Worm (Caenorhabditis elegans) whole organism, young adult: ENCODE data around the gene abhd-14.

Source experiments
- F22D6.2 ChIP-seq: sonication (generic microtip); optimal IDR thresholded peaks from 2 replicates; lab custom pipeline; 2016; ENCODE audit warnings: mild to moderate bottlenecking, missing genetic modification characterization, missing compliant biosample characterization
- F23B12.7 ChIP-seq: sonication (generic microtip); optimal IDR thresholded peaks from 2 replicates; lab custom pipeline; 2017; ENCODE audit warnings: missing genetic modification characterization, mild to moderate bottlenecking, missing compliant biosample characterization, antibody characterized with exemption, moderate library complexity; ENCODE audit not compliant: insufficient read depth
- dpl-1 ChIP-seq: fragments of 150-350 bp; optimal IDR thresholded peaks from 2 replicates; lab custom pipeline; 2014; ENCODE audit warnings: missing biosample characterization, missing genetic modification reagents, missing genetic modification characterization
- him-1 ChIP-seq: sonication (generic microtip); optimal IDR thresholded peaks from 2 replicates; lab custom pipeline; 2016; ENCODE audit warnings: missing genotype, missing genetic modification reagents, missing genetic modification characterization, missing compliant biosample characterization
- hlh-12 ChIP-seq: sonication (generic microtip); optimal IDR thresholded peaks from 2 replicates; lab custom pipeline; 2016; ENCODE audit warnings: missing genetic modification characterization, missing compliant biosample characterization
- hrde-1 ChIP-seq: sonication (generic microtip); optimal IDR thresholded peaks from 2 replicates; lab custom pipeline; 2016; ENCODE audit warnings: missing genetic modification characterization, mild to moderate bottlenecking, missing compliant biosample characterization, moderate library complexity, missing genotype, missing genetic modification reagents, borderline replicate concordance
- madf-6 ChIP-seq: fragments of 200-800 bp; sonication (Bioruptor generic); IDR thresholded peaks from 2 replicates; pipeline ENCODE4 v1.3.6; 2022; ENCODE audit warnings: missing genetic modification reagents, missing genetic modification characterization, missing compliant biosample characterization
- mel-28 ChIP-seq: sonication (generic microtip); optimal IDR thresholded peaks from 2 replicates; lab custom pipeline; 2016; ENCODE audit warnings: borderline replicate concordance, mild to moderate bottlenecking, missing genetic modification characterization, missing compliant biosample characterization
- mes-4 ChIP-seq: sonication (generic microtip); optimal IDR thresholded peaks from 2 replicates; lab custom pipeline; 2016; ENCODE audit warnings: missing genotype, missing genetic modification characterization, missing compliant biosample characterization
- nfyb-1 ChIP-seq: fragments of 200-800 bp; sonication (Bioruptor generic); IDR thresholded peaks from 2 replicates; pipeline ENCODE4 v1.3.6; 2022; ENCODE audit warnings: missing genetic modification reagents, missing genetic modification characterization, missing compliant biosample characterization
- pha-4 ChIP-seq: fragments of 150-350 bp; sonication (generic microtip); optimal IDR thresholded peaks from 2 replicates; lab custom pipeline; 2014; ENCODE audit warnings: missing biosample characterization, missing genetic modification reagents, missing genetic modification characterization
- snpc-4 ChIP-seq, 5 experiments: fragments of 150-350 bp in 1 of 5; sonication (generic microtip) in 4 of 5; optimal IDR thresholded peaks; 2 replicates each; lab custom pipeline; 2014 to 2018; ENCODE audit warnings: missing genetic modification characterization in 5 of 5, missing biosample characterization in 3 of 5, antibody characterized with exemption in 2 of 5, mild to moderate bottlenecking in 2 of 5, missing compliant biosample characterization in 2 of 5, missing genotype in 2 of 5, moderate library complexity in 2 of 5, missing genetic modification reagents in 1 of 5
- unc-62 ChIP-seq: fragments of 150-350 bp; optimal IDR thresholded peaks from 2 replicates; lab custom pipeline; 2014; ENCODE audit warnings: missing biosample characterization, missing genetic modification reagents, missing genetic modification characterization
- zim-3 ChIP-seq: sonication (generic microtip); optimal IDR thresholded peaks from 2 replicates; lab custom pipeline; 2017; ENCODE audit warnings: mild to moderate bottlenecking, missing genetic modification characterization, moderate library complexity, missing compliant biosample characterization

- TF ChIP-seq mel-28 (no peak), snpc-4 (GFP tag; optimal IDR thresholded peaks at IDR 0.05; lab: Kevin White, UChicago) (no peak), snpc-4 (tag; optimal IDR thresholded peaks at IDR 0.05; lab: Kevin White, UChicago) (no peak), hlh-12 (tag; lab: Kevin White, UChicago) (no peak), F23B12.7 (no peak), him-1 (tag; lab: Kevin White, UChicago) (no peak), zim-3 (no peak), mes-4 (tag; lab: Kevin White, UChicago) (no peak), unc-62 (GFP tag; lab: Kevin White, UChicago) (no peak), nfyb-1 (GFP tag; lab: Robert Waterston, UW) (no peak), F22D6.2 (tag; lab: Kevin White, UChicago) (no peak), hrde-1 (tag; lab: Kevin White, UChicago) (no peak), pha-4 (tag; lab: Kevin White, UChicago) (no peak), madf-6 (GFP tag; lab: Robert Waterston, UW) (no peak), dpl-1 (no peak)
These were observed 19.6 kb downstream of the abhd-14 start, which contains the start of gene atg-3 for ce11 chrIV:1010212-1010611.
